Fruit fly (Drosophila melanogaster) Kc167 (cell line): ENCODE measurements around the gene CG32687.

ENCODE experiments used
- Myc ChIP-seq: fragments of >200 bp; optimal IDR thresholded peaks from 2 replicates; lab custom pipeline; 2017; ENCODE audit warnings: missing external identifiers
- Sin3A ChIP-seq: fragments of >200 bp; optimal IDR thresholded peaks from 2 replicates; lab custom pipeline; 2018; ENCODE audit warnings: missing external identifiers
- h ChIP-seq: fragments of >200 bp; optimal IDR thresholded peaks from 3 replicates; lab custom pipeline; 2018; ENCODE audit warnings: missing external identifiers
- insv ChIP-seq: fragments of >200 bp; optimal IDR thresholded peaks from 3 replicates; lab custom pipeline; 2018; ENCODE audit warnings: missing external identifiers
- psq ChIP-seq: fragments of >200 bp; optimal IDR thresholded peaks from 2 replicates; lab custom pipeline; 2017; ENCODE audit warnings: missing external identifiers
- ttk ChIP-seq: sonication (Bioruptor generic); optimal IDR thresholded peaks from 2 replicates; lab custom pipeline; 2017; ENCODE audit warnings: missing external identifiers

CG32687 gene

DNA sequence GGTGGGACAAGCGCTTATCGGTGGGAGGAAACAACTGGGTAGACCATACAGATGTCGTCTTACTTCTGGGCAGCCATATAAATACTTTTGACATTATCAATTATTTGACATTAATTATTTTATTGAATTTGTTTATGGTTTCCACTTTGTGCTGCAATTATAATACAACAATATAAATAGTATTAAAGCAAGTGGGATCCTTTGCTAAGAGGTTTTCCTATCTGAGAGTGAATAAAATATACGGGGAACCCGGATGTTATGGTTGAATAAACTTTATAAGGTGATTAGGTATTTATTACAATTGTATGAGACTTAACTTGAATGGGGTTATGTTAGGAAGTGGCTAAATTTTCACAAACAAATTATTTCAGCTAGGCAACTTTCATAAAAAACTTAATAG, at the start of gene CG32687:
Gene CG32687, minus strand, starts transcription at position 101 of the 400 bp plus-strand sequence.
- TF ChIP-seq ttk (lab: Kevin White, UChicago) (no peak), Sin3A (lab: Kevin White, UChicago) (no peak), insv (no peak), Myc (lab: Kevin White, UChicago) (no peak), h (lab: Kevin White, UChicago) (no peak), psq (lab: Kevin White, UChicago) (no peak)

DNA sequence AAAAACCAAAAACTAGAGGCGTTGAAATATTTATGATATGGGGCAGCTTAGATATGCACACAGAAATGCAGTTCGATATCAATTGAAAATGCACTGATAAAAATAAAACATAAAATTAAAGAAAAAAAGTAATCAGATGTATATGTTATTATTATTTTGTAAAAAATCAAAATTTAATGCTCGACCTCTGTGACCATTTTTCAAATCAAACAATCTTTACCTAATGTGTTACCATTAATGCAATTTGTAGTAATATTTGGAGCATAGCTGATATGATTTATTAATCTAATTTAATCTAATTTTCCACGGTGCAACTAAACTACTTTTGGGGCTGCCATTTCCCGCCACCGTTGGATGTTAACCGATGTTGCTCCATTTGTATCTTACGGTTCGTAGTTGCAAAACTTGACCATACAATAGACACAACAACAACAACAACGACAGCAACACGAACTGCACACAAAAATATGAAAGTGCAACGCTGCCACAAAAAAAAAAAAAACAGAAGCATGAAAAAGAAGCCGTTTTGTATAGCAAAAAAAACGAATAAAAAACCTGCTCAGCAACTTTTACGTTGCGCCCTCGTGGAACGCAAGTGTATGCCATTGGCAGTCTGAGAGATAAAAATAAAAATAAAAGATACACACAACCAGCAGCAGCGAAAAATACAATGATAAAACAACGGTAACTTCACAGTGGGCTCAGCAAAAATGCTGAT, 49.1 kb upstream of the CG32687 start:
- TF ChIP-seq Myc (lab: Kevin White, UChicago) (no peak), h (lab: Kevin White, UChicago) (no peak)

DNA sequence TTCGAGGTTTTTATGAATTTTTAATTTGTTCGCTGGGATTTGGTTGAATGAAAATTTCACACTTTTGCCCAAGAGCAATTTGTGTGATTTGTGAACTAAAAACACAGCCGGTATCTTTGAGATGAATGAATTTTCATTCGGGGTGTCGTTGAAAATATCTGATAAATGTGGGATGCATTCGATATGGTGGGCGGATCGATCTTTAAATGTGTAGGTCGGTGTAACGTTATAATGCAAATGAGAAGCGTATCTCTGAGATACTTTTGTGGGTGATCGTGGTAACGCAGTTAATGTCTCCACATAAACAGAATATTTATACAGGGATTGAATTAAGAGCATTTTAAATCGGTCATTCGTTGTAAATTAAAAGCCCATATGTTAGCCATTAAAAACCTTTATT, 48.0 kb upstream of the CG32687 start:
- no peak for TF ChIP-seq h (lab: Kevin White, UChicago)
- no peak for TF ChIP-seq Myc (lab: Kevin White, UChicago)
- TF ChIP-seq insv = no peak
- TF ChIP-seq ttk (lab: Kevin White, UChicago) = no peak
- TF ChIP-seq psq (lab: Kevin White, UChicago) = no peak
- TF ChIP-seq Sin3A (lab: Kevin White, UChicago) = no peak

DNA sequence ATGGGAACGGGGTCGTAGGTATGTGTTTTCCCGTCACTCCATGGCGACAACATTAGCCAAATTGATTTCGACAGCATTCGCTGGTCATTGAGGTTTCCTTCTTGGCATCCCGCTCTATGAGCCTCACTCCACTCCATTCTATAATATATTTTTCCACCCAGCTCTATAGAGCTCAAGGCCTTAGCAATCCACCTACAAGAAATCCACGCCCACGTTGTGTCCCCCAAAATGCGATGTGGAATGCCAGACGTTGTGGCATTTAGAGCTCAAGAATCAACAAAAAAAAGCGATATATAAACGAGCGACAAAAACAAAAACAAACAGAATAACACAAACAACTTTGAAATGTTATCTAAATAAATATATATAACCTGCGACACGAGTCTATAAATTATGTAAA, 47.5 kb upstream of the CG32687 start:
- TF ChIP-seq Myc (lab: Kevin White, UChicago) (no peak), insv (no peak), psq (lab: Kevin White, UChicago) (no peak), h (lab: Kevin White, UChicago) (no peak), Sin3A (lab: Kevin White, UChicago) (no peak), ttk (lab: Kevin White, UChicago) (no peak)

DNA sequence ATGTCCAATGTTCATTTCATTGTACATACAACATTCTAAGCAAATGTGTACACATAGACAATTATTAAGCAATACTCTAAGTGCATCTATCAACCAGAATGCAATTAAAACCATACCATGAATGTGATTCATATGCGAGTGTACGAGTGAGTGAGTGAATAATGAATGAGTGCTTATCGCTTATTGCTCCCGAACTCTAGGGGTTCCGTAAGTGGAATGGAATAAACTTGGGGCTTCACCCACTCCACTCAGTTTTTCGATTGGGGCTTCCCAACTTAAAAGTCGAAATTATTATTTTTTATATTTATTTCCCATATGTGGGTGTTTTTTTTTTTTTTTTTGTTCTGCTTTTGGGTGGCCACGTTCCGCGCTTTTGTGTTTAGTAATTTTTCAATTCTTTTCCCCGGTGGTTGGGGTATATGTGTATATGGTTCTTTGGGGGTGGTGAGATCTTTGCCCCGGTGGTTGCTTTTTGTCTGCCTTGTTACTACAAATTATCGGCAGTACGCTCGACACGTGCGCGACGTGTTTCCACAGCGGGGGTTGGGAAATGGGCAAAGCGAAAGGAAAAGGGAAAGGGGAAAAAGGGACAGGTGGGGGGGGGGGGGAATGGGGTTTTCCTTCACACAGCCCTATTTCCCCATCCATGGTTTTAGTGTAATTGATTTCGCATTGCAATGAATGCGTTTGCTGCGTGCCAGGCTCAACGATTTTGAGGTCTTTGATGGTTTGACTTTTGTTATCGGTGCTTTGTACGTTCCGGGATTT, 46.7 kb upstream of the CG32687 start:
- no peak for TF ChIP-seq Sin3A (lab: Kevin White, UChicago)
- TF ChIP-seq insv = no peak
- no peak for TF ChIP-seq h (lab: Kevin White, UChicago)
- no peak for TF ChIP-seq Myc (lab: Kevin White, UChicago)
- TF ChIP-seq ttk (lab: Kevin White, UChicago) = no peak
- TF ChIP-seq psq (lab: Kevin White, UChicago) = no peak

DNA sequence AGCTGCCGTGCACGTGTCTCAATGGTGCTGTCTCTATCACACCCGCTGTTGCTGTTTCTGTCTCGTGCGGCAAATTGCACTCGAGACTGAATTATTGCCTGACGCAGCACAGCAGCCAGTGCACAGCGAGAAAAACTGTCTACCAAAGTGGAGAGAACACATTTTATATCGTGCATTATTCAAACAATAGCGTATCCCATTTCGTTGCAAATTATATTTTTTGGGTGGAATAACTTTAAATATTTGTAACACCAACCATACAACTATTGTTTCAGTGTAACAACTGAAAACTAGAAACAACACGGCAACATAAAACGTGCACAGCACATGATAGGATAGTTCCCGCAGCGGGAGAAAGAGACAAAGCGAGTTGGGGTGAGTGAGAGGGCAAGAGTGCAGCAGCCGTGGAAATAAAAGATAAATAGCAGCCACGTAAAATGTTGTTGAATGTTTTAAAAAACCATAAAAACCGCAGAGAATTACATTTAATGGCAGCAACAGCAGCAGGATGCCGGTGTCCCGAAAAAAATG, 28.4 kb upstream of the CG32687 start:
- TF ChIP-seq h (lab: Kevin White, UChicago) (no peak), ttk (lab: Kevin White, UChicago) (no peak), Myc (lab: Kevin White, UChicago) (no peak), Sin3A (lab: Kevin White, UChicago) (no peak), psq (lab: Kevin White, UChicago) (no peak), insv (no peak)

DNA sequence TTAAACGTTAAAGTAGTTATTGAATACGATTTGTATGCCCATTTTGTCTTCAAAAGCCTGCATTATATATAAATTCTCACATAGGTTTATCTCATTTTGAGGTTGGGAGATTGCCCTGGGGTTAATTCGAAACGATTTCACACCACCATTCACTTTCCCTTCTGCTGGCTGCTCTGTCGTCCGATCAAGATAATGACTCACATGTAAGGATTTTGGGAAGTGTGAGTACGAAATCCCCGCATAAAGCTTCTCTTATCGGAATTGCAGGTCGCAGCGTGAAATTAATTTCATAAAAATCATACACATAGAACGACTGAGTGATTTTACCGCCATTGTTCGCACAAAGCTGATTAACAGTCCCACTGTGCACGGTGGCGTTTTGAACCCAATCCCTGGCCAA, 27.8 kb upstream of the CG32687 start:
- TF ChIP-seq Sin3A (lab: Kevin White, UChicago) = no peak
- no peak for TF ChIP-seq ttk (lab: Kevin White, UChicago)
- TF ChIP-seq Myc (lab: Kevin White, UChicago) = no peak
- TF ChIP-seq h (lab: Kevin White, UChicago) = no peak
- TF ChIP-seq insv = no peak
- no peak for TF ChIP-seq psq (lab: Kevin White, UChicago)

DNA sequence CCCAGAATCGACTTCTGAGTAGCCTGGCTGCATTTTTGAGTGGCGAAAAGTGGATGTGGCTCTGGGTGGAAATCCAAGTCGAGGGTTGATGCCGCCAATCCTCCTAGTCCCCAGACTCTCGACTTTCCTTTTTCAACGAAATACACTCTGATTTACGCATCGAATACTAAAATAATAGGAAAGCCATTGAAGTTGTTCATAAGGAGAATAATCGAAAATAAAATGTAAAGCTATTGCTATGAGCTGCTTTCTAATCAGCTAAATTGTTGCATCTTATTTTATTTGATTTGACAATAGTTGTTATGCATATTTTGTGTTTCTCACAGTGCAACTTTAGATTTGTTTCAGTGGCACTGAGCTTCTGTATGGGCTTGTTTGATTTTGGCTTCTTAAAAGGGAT, 26.6 kb upstream of the CG32687 start:
- no peak for TF ChIP-seq psq (lab: Kevin White, UChicago)

DNA sequence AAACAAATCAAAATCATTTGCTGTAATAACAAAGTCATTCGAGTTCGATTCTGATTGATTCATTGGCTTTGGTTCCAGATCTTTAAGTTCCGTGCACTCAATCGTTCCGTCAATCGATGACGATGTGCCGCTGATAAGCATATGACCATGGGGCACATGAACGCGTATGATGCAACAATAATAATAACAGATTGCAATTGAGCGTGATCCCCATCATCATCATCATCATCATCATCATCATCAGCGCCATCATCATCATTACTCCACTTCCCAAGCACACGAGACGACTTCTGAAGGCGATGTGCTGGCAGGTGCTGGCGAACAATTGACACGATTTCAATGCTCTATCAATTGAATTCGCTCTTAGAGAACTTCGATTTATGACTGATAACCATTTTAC, 9.3 kb upstream of the CG32687 start:
- TF ChIP-seq ttk (lab: Kevin White, UChicago) (no peak), Myc (lab: Kevin White, UChicago) (no peak), h (lab: Kevin White, UChicago) (no peak), insv (no peak), Sin3A (lab: Kevin White, UChicago) (no peak), psq (lab: Kevin White, UChicago) (no peak)

DNA sequence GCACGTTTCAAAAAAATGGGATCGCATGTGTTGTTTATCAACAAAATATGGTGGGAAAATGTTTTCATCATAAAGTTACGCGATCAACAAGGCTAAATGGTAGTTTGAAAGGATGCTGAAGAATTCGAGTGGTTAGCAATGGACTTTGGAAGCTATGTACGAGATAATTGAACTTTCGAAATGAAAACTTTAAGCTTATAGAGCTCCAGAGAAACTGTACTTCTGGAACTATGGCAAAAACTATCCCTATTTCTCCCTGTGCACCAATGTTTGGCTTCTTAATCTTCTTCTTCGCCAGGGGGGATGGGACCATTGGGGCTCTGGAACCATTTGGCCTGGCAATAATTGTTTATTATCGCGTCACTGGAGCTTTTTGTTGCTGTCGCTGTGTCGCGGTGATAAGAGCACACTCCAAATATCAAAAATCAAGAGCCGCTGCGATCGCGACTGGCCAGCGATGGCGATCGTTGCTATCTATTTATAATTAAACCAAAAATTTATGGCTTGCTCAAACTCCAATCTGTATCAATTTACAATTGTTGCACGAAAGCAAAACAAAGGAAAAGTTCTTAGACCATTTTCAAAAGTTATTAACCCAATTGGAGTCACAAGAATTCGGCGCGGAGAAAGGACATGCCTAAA, 1.1 kb upstream of the CG32687 start:
- TF ChIP-seq ttk (lab: Kevin White, UChicago) (no peak), Myc (lab: Kevin White, UChicago) (no peak), psq (lab: Kevin White, UChicago) (no peak), h (lab: Kevin White, UChicago) (no peak), Sin3A (lab: Kevin White, UChicago) (no peak), insv (no peak)

DNA sequence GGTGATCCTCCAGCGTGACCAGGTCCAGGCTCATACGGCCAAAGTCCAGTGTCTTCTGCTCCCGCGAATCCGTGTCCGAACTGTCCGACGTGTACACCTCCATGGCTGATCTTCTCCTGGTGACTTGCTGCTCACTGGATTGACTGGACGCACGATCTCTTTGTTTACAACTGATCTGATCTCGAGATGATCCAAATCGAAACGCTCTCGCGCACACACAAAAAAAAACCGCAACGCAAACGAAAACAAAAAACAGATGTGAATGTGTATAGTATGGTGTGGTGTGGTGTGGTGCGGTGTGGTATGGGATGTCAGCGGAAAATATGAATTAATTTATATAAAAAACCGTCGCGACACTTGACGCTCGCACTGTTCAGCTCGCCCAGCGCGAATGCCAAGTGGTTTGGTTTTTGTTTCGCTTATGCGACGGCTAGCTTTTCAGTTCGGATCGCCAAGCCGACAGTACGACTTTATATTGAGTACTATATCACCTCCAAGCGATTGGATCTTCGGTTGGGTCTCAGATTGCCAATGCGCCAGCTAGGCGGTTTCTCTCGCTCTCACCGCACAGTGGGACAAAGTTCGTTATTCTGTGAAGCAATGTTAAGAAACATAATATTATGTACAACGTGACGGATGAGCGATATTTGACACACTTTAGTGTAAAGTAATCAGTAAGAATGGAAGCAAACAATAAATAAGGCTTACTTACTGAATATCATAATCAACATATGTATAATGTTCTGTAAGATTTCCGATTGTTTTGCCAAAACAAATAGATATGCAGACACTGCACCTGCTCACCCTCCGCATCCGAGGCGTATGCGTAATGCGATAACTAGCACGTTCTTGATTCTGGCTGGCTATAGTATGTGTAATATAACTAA, 618 bp downstream of the CG32687 start:
- no peak for TF ChIP-seq h (lab: Kevin White, UChicago)
- TF ChIP-seq insv = no peak
- no peak for TF ChIP-seq Sin3A (lab: Kevin White, UChicago)
- no peak for TF ChIP-seq Myc (lab: Kevin White, UChicago)
- TF ChIP-seq psq (lab: Kevin White, UChicago) = no peak
- no peak for TF ChIP-seq ttk (lab: Kevin White, UChicago)
